Fruit fly (Drosophila melanogaster): Measurements from ENCODE around the gene ex.
A peak's percentile ranks its signal among the peaks of the same experiment; 100 is the strongest.

ex gene

dm6 chr2L:485127-485824 lies 54.2 kb downstream of the ex start (continued):
- TF ChIP-seq Ada2b (GFP tag; IDR thresholded peaks at IDR 0.05) (no peak), CG7357 (GFP tag; IDR thresholded peaks at IDR 0.05) (0 out of 3 replicates have a peak, but pooled peaks have one; percentile 49), Optix (GFP tag; IDR thresholded peaks at IDR 0.05) (no peak), repo (GFP tag; optimal IDR thresholded peaks at IDR 0.05) (no peak)

- TF ChIP-seq CG2129 (GFP tag; IDR thresholded peaks at IDR 0.05; ENCODE audit: partially characterized antibody) (no peak), CG17361 (GFP tag; IDR thresholded peaks at IDR 0.05) (peak; percentile 70; the same call in 2 of the 3 replicates), CkIIα-i1 (GFP tag; IDR thresholded peaks at IDR 0.05) (peak; percentile 29; the same call in 1 of the 2 replicates), CG15479 (GFP tag; optimal IDR thresholded peaks at IDR 0.05) (peak; percentile 61), Fer2 (tag; optimal IDR thresholded peaks at IDR 0.05) (peak; percentile 77), peb (GFP tag; IDR thresholded peaks at IDR 0.05) (peak; percentile 69; the same call in 1 of the 2 replicates), jing (GFP tag; optimal IDR thresholded peaks at IDR 0.05) (peak; percentile 57), gem (tag; optimal IDR thresholded peaks at IDR 0.05) (peak; percentile 81), CG13123 (GFP tag; optimal IDR thresholded peaks at IDR 0.05) (peak; percentile 93), fd96Cb (tag; optimal IDR thresholded peaks at IDR 0.05) (peak; percentile 66), Hand (GFP tag; optimal IDR thresholded peaks at IDR 0.05) (peak; percentile 76), rib (GFP tag; IDR thresholded peaks at IDR 0.05) (peak; percentile 90), dysf (GFP tag; IDR thresholded peaks at IDR 0.05) (peak; percentile 77), HmgZ (tag; optimal IDR thresholded peaks at IDR 0.05) (peak; percentile 95), tin (GFP tag; optimal IDR thresholded peaks at IDR 0.05) (peak; percentile 72), tna (GFP tag; IDR thresholded peaks at IDR 0.05; ENCODE audit: partially characterized antibody) (no peak), gce (GFP tag; IDR thresholded peaks at IDR 0.05) (peak; percentile 95), slp2 (GFP tag; optimal IDR thresholded peaks at IDR 0.05) (peak; percentile 74), CG18262 (tag; optimal IDR thresholded peaks at IDR 0.05) (peak; percentile 70), abd-A (tag; optimal IDR thresholded peaks at IDR 0.05) (peak; percentile 58), Elba2 (GFP tag; optimal IDR thresholded peaks at IDR 0.05) (no peak), Meics (GFP tag; optimal IDR thresholded peaks at IDR 0.05) (peak; percentile 83), E2f1 (GFP tag; IDR thresholded peaks at IDR 0.05) (peak; percentile 64), CG11560 (tag; IDR thresholded peaks at IDR 0.05) (0 out of 3 replicates have a peak, but pooled peaks have one; percentile 22), Sin3A (optimal IDR thresholded peaks at IDR 0.05) (no peak), CG4854 (GFP tag; optimal IDR thresholded peaks at IDR 0.05) (peak; percentile 88), nom (GFP tag; optimal IDR thresholded peaks at IDR 0.05) (peak; percentile 95), ab (GFP tag; optimal IDR thresholded peaks at IDR 0.05) (no peak), CG18599 (GFP tag; optimal IDR thresholded peaks at IDR 0.05) (peak; percentile 95), Atf-2 (GFP tag; optimal IDR thresholded peaks at IDR 0.05) (peak; percentile 84), CG17612 (GFP tag; IDR thresholded peaks at IDR 0.05) (peak; percentile 62; the same call in 1 of the 2 replicates), CG1024 (GFP tag; IDR thresholded peaks at IDR 0.05) (peak; percentile 85), Hmx (GFP tag; optimal IDR thresholded peaks at IDR 0.05) (no peak), trh (GFP tag; optimal IDR thresholded peaks at IDR 0.05) (peak; percentile 92), zen (tag; optimal IDR thresholded peaks at IDR 0.05) (peak; percentile 40), hth (optimal IDR thresholded peaks at IDR 0.05) (no peak), pros (GFP tag; optimal IDR thresholded peaks at IDR 0.05) (peak; percentile 71), wdn (GFP tag; IDR thresholded peaks at IDR 0.05) (peak; percentile 54; the same call in 1 of the 2 replicates), sim (GFP tag; IDR thresholded peaks at IDR 0.05) (peak; percentile 91), Sox102F (GFP tag; optimal IDR thresholded peaks at IDR 0.05) (peak; percentile 81), CG4282 (GFP tag; optimal IDR thresholded peaks at IDR 0.05) (peak; percentile 90), ap (GFP tag; IDR thresholded peaks at IDR 0.05) (peak; percentile 70), dmrt11E (tag; optimal IDR thresholded peaks at IDR 0.05) (peak; percentile 70), CG1233 (GFP tag; optimal IDR thresholded peaks at IDR 0.05) (peak; percentile 95), Lhr (GFP tag; optimal IDR thresholded peaks at IDR 0.05) (peak; percentile 86)
These were observed 54.8 kb downstream of the ex start for dm6 chr2L:485825-486240.
